Worm (Caenorhabditis elegans): ENCODE results near the gene faah-6.
A peak's percentile ranks its signal among the peaks of the same experiment; 100 is the strongest.

faah-6 gene

ce11 chrIII:11694506-11694947 is 44.3 kb downstream of the faah-6 start (continued):
- TF ChIP-seq lin-1 (GFP tag; IDR thresholded peaks at IDR 0.05): 0 out of 2 replicates have a peak, but pooled peaks have one; percentile 11
- no peak for TF ChIP-seq Y105C5A.15 (GFP tag; IDR thresholded peaks at IDR 0.05)
- no peak for TF ChIP-seq nhr-6 (tag; optimal IDR thresholded peaks at IDR 0.05)
- no peak for TF ChIP-seq set-16 (GFP tag; IDR thresholded peaks at IDR 0.05)
- TF ChIP-seq nhr-25 (tag; optimal IDR thresholded peaks at IDR 0.05; ENCODE audit: borderline replicate concordance, insufficient read depth): peak; percentile 36
- TF ChIP-seq hmg-1.1 (GFP tag; IDR thresholded peaks at IDR 0.05): no peak
- TF ChIP-seq Y5F2A.4 (GFP tag; optimal IDR thresholded peaks at IDR 0.05): no peak
- peak; percentile 58; the same call in 1 of the 2 replicates for TF ChIP-seq zfp-3 (GFP tag; conservative IDR thresholded peaks at IDR 0.05)
- no peak for TF ChIP-seq mdl-1 (tag; optimal IDR thresholded peaks at IDR 0.05)
- TF ChIP-seq dve-1 (tag; optimal IDR thresholded peaks at IDR 0.05; ENCODE audit: insufficient read depth): peak; percentile 25
- no peak for TF ChIP-seq lin-13 (GFP tag; optimal IDR thresholded peaks at IDR 0.05)
- TF ChIP-seq mxl-2 (GFP tag; conservative IDR thresholded peaks at IDR 0.05): no peak
- TF ChIP-seq unc-62 (GFP tag; optimal IDR thresholded peaks at IDR 0.05 in 1 of 2): peak in 1 of 2 experiments; percentile 24
- no peak for TF ChIP-seq unc-62 (tag; optimal IDR thresholded peaks at IDR 0.05)
- no peak for TF ChIP-seq tag-97 (GFP tag; IDR thresholded peaks at IDR 0.05)
- TF ChIP-seq spr-1 (tag; optimal IDR thresholded peaks at IDR 0.05): no peak
- TF ChIP-seq madf-5 (GFP tag; IDR thresholded peaks at IDR 0.05): peak in 1 of 2 experiments; percentile 70; a peak in 1 of 4 replicates

ce11 chrIII:11694975-11695374 is 44.7 kb downstream of the faah-6 start, which contains the start of gene Y41C4A.22:
TSS of gene Y41C4A.22 (plus strand) at chrIII:11695275.
- TF ChIP-seq ZK337.2 (GFP tag; IDR thresholded peaks at IDR 0.05): 0 out of 2 replicates have a peak, but pooled peaks have one; percentile 3
- TF ChIP-seq pqm-1 (tag; optimal IDR thresholded peaks at IDR 0.05): no peak
- peak; percentile 12 for TF ChIP-seq mes-2 (tag; optimal IDR thresholded peaks at IDR 0.05; ENCODE audit: poor library complexity, severe bottlenecking)
- no peak for TF ChIP-seq Y75B8A.6 (GFP tag; IDR thresholded peaks at IDR 0.05)

- no peak for TF ChIP-seq lin-39 (tag; optimal IDR thresholded peaks at IDR 0.05)
- no peak for TF ChIP-seq nhr-10 (tag; optimal IDR thresholded peaks at IDR 0.05)
- TF ChIP-seq ceh-44 (GFP tag; IDR thresholded peaks at IDR 0.05): no peak
- TF ChIP-seq nhr-48 (tag; optimal IDR thresholded peaks at IDR 0.05): no peak
- TF ChIP-seq nhr-6 (tag; optimal IDR thresholded peaks at IDR 0.05): no peak
- no peak for TF ChIP-seq mxl-2 (GFP tag; conservative IDR thresholded peaks at IDR 0.05)
- no peak for TF ChIP-seq ztf-7 (tag; optimal IDR thresholded peaks at IDR 0.05)
Measured at ce11 chrIII:11696273-11696672, 46.0 kb downstream of the faah-6 start, which contains the start of gene Y41C4A.6. TSS of gene Y41C4A.6 (plus strand) at chrIII:11696573.

ce11 chrIII:11698569-11698968 is 48.3 kb downstream of the faah-6 start, which contains the start of gene Y41C4A.7:
TSS of gene Y41C4A.7 (plus strand) at chrIII:11698869.
- no peak for TF ChIP-seq arid-1 (GFP tag; conservative IDR thresholded peaks at IDR 0.05)
- TF ChIP-seq nhr-237 (tag; optimal IDR thresholded peaks at IDR 0.05): no peak
- no peak for TF ChIP-seq lin-1 (GFP tag; IDR thresholded peaks at IDR 0.05)
- TF ChIP-seq php-3 (GFP tag; IDR thresholded peaks at IDR 0.05): no peak
- TF ChIP-seq Y105C5A.15 (GFP tag; IDR thresholded peaks at IDR 0.05): no peak
- TF ChIP-seq snpc-4 (tag; optimal IDR thresholded peaks at IDR 0.05): no peak
- no peak for TF ChIP-seq lin-13 (GFP tag; optimal IDR thresholded peaks at IDR 0.05)
- TF ChIP-seq saeg-2 (GFP tag; IDR thresholded peaks at IDR 0.05): no peak
- no peak for TF ChIP-seq fkh-10 (GFP tag; optimal IDR thresholded peaks at IDR 0.05)
- TF ChIP-seq nhr-77 (tag; optimal IDR thresholded peaks at IDR 0.05): no peak
- no peak for TF ChIP-seq T26A8.4 (GFP tag; IDR thresholded peaks at IDR 0.05)

ce11 chrIII:11699959-11700358 is 49.7 kb downstream of the faah-6 start, which contains the start of gene pqn-84:
TSS of gene pqn-84 (plus strand) at chrIII:11700259.
- no peak for TF ChIP-seq Y5F2A.4 (GFP tag; optimal IDR thresholded peaks at IDR 0.05)
- no peak for TF ChIP-seq ceh-44 (GFP tag; IDR thresholded peaks at IDR 0.05)
- no peak for TF ChIP-seq Y105C5A.15 (GFP tag; IDR thresholded peaks at IDR 0.05)
- no peak for TF ChIP-seq mxl-2 (GFP tag; conservative IDR thresholded peaks at IDR 0.05)
- TF ChIP-seq lin-38 (GFP tag; IDR thresholded peaks at IDR 0.05): no peak
- TF ChIP-seq arid-1 (GFP tag; conservative IDR thresholded peaks at IDR 0.05): no peak
- TF ChIP-seq nhr-102 (tag; optimal IDR thresholded peaks at IDR 0.05): no peak
- no peak for TF ChIP-seq F10B5.3 (tag; optimal IDR thresholded peaks at IDR 0.05)
- TF ChIP-seq zfp-3 (GFP tag; conservative IDR thresholded peaks at IDR 0.05): no peak
- no peak for TF ChIP-seq nhr-28 (tag; optimal IDR thresholded peaks at IDR 0.05)
- no peak for TF ChIP-seq dve-1 (tag; optimal IDR thresholded peaks at IDR 0.05; ENCODE audit: insufficient read depth)
- no peak for TF ChIP-seq rbr-2 (tag; optimal IDR thresholded peaks at IDR 0.05)
- TF ChIP-seq nhr-10 (tag; optimal IDR thresholded peaks at IDR 0.05): no peak
- TF ChIP-seq R02D3.7 (tag; optimal IDR thresholded peaks at IDR 0.05): no peak
- no peak for TF ChIP-seq hif-1 (tag; optimal IDR thresholded peaks at IDR 0.05)
- no peak for TF ChIP-seq snpc-4 (tag; optimal IDR thresholded peaks at IDR 0.05)
- no peak for TF ChIP-seq Y48G9A.11 (GFP tag; IDR thresholded peaks at IDR 0.05)
